Fruit fly (Drosophila melanogaster) whole organism, embryonic: Measurements from ENCODE around the gene CG14153.
A peak's percentile ranks its signal among the peaks of the same experiment; 100 is the strongest.

Experiments
- Blimp-1 ChIP-seq: fragments of 200-800 bp; sonication (Bioruptor generic); optimal IDR thresholded peaks from 3 replicates; lab custom pipeline; 2018; ENCODE audit warnings: missing biosample characterization, missing genetic modification characterization, mild to moderate bottlenecking, moderate library complexity, missing genetic modification reagents
- CG10267 ChIP-seq: fragments of 200-800 bp; sonication (Bioruptor generic); optimal IDR thresholded peaks from 2 replicates; lab custom pipeline; 2018; ENCODE audit warnings: missing biosample characterization, mild to moderate bottlenecking, missing genetic modification characterization, moderate library complexity
- CG11504 ChIP-seq: fragments of 200-800 bp; sonication (Bioruptor generic); optimal IDR thresholded peaks from 3 replicates; lab custom pipeline; 2019; ENCODE audit warnings: missing biosample characterization, mild to moderate bottlenecking, missing genetic modification characterization, moderate library complexity
- CG12942 ChIP-seq: fragments of 200-800 bp; sonication (Bioruptor generic); optimal IDR thresholded peaks from 3 replicates; lab custom pipeline; 2016; ENCODE audit warnings: missing biosample characterization, missing genetic modification characterization
- CG14710 ChIP-seq: fragments of 200-800 bp; sonication (Bioruptor generic); optimal IDR thresholded peaks from 3 replicates; lab custom pipeline; 2019; ENCODE audit warnings: missing biosample characterization, mild to moderate bottlenecking, missing genetic modification characterization, moderate library complexity
- CG15601 ChIP-seq: fragments of 200-800 bp; sonication (Bioruptor generic); optimal IDR thresholded peaks from 3 replicates; lab custom pipeline; 2019; ENCODE audit warnings: missing biosample characterization, mild to moderate bottlenecking, missing genetic modification characterization, moderate library complexity
- CG15696 ChIP-seq: fragments of 200-800 bp; sonication (Bioruptor generic); optimal IDR thresholded peaks from 2 replicates; lab custom pipeline; 2019; ENCODE audit warnings: missing biosample characterization, mild to moderate bottlenecking, missing genetic modification characterization, moderate library complexity
- CG17186 ChIP-seq: fragments of 200-800 bp; sonication (Bioruptor generic); optimal IDR thresholded peaks from 3 replicates; lab custom pipeline; 2017; ENCODE audit warnings: missing biosample characterization, missing genetic modification reagents, missing genetic modification characterization
- CG17361 ChIP-seq: fragments of 200-800 bp; sonication (Bioruptor generic); IDR thresholded peaks from 3 replicates; pipeline ENCODE4 v1.3.6; 2022; ENCODE audit warnings: missing biosample characterization, missing genetic modification characterization
- CG17829 ChIP-seq: fragments of 200-800 bp; optimal IDR thresholded peaks from 2 replicates; lab custom pipeline; 2019; ENCODE audit warnings: missing biosample characterization, mild to moderate bottlenecking, missing genetic modification characterization, moderate library complexity
- CG1792 ChIP-seq: fragments of 200-800 bp; sonication (Bioruptor generic); optimal IDR thresholded peaks from 2 replicates; lab custom pipeline; 2016; ENCODE audit warnings: missing biosample characterization, missing genetic modification characterization
- CG18599 ChIP-seq: fragments of 200-800 bp; sonication (Bioruptor generic); optimal IDR thresholded peaks from 3 replicates; lab custom pipeline; 2017; ENCODE audit warnings: missing biosample characterization, missing genetic modification characterization, mild to moderate bottlenecking, moderate library complexity, missing genetic modification reagents
- CG31441 ChIP-seq: fragments of 200-800 bp; sonication (Bioruptor generic); IDR thresholded peaks from 2 replicates; pipeline ENCODE4 v1.3.6; 2022; ENCODE audit warnings: missing biosample characterization, missing genetic modification characterization
- CG7839 ChIP-seq: fragments of 200-800 bp; sonication (Bioruptor generic); optimal IDR thresholded peaks from 3 replicates; lab custom pipeline; 2018; ENCODE audit warnings: missing biosample characterization, mild to moderate bottlenecking, missing genetic modification characterization, moderate library complexity
- CG8281 ChIP-seq: fragments of 200-800 bp; sonication (Bioruptor generic); optimal IDR thresholded peaks from 2 replicates; lab custom pipeline; 2018; ENCODE audit warnings: missing biosample characterization, mild to moderate bottlenecking, missing genetic modification characterization, moderate library complexity
- D ChIP-seq, 2 experiments: fragments of 200-800 bp in 1 of 2; fragments of >200 bp in 1 of 2; sonication (Bioruptor generic) in 1 of 2; optimal IDR thresholded peaks; 2 replicates in 1 of 2; 3 replicates in 1 of 2; lab custom pipeline; 2017; ENCODE audit warnings: mild to moderate bottlenecking in 1 of 2, missing biosample characterization in 1 of 2, missing genetic modification characterization in 1 of 2, missing genetic modification reagents in 1 of 2
- Eip74EF ChIP-seq, 2 experiments: fragments of 200-800 bp in 1 of 2; fragments of >200 bp in 1 of 2; sonication (Bioruptor generic) in 1 of 2; optimal IDR thresholded peaks; 2 replicates each; lab custom pipeline; 2017 to 2019; ENCODE audit warnings: missing biosample characterization in 2 of 2, missing genetic modification characterization in 2 of 2, mild to moderate bottlenecking in 1 of 2, moderate library complexity in 1 of 2
- GATAe ChIP-seq: fragments of 200-800 bp; sonication (Bioruptor generic); conservative IDR thresholded peaks from 2 replicates; pipeline ENCODE4 v1.3.6; 2022; ENCODE audit warnings: missing biosample characterization, missing genetic modification characterization
- HmgZ ChIP-seq: fragments of 200-800 bp; sonication (Bioruptor generic); optimal IDR thresholded peaks from 2 replicates; lab custom pipeline; 2018; ENCODE audit warnings: missing biosample characterization, mild to moderate bottlenecking, missing genetic modification characterization
- Neu2 ChIP-seq: fragments of 200-800 bp; sonication (Bioruptor generic); optimal IDR thresholded peaks from 3 replicates; lab custom pipeline; 2016; ENCODE audit warnings: missing biosample characterization, missing genetic modification characterization, borderline replicate concordance
- Oli ChIP-seq: fragments of 200-800 bp; sonication (Bioruptor generic); optimal IDR thresholded peaks from 2 replicates; lab custom pipeline; 2018; ENCODE audit warnings: missing biosample characterization, mild to moderate bottlenecking, missing genetic modification characterization, moderate library complexity
- Rx ChIP-seq: fragments of 200-800 bp; sonication (Bioruptor generic); IDR thresholded peaks from 2 replicates; pipeline ENCODE4 v1.3.6; 2022; ENCODE audit warnings: missing biosample characterization, missing genetic modification characterization
- Sox100B ChIP-seq: fragments of 200-800 bp; sonication (Bioruptor generic); optimal IDR thresholded peaks from 3 replicates; lab custom pipeline; 2018; ENCODE audit warnings: missing biosample characterization, mild to moderate bottlenecking, missing genetic modification characterization
- Sox102F ChIP-seq: fragments of 200-800 bp; sonication (Bioruptor generic); optimal IDR thresholded peaks from 2 replicates; lab custom pipeline; 2018; ENCODE audit warnings: missing biosample characterization, mild to moderate bottlenecking, missing genetic modification characterization, moderate library complexity
- Stat92E ChIP-seq, 3 experiments: fragments of >200 bp in 2 of 3; fragments of 200-800 bp in 1 of 3; sonication (Bioruptor generic) in 1 of 3; optimal IDR thresholded peaks; 2 replicates each; lab custom pipeline; 2017 to 2019; ENCODE audit warnings: missing biosample characterization in 3 of 3, missing genetic modification characterization in 3 of 3, mild to moderate bottlenecking in 1 of 3, moderate library complexity in 1 of 3
- Xrp1 ChIP-seq: fragments of 200-800 bp; sonication (Bioruptor generic); IDR thresholded peaks from 2 replicates; pipeline ENCODE4 v1.3.6; 2022; ENCODE audit warnings: missing biosample characterization, missing genetic modification characterization
- chinmo ChIP-seq: fragments of 200-800 bp; sonication (Bioruptor generic); IDR thresholded peaks from 4 replicates; pipeline ENCODE4 v1.3.6; 2022; ENCODE audit warnings: missing biosample characterization, missing genetic modification characterization; ENCODE audit not compliant: partially characterized antibody
- crol ChIP-seq: fragments of 200-800 bp; sonication (Bioruptor generic); IDR thresholded peaks from 2 replicates; pipeline ENCODE4 v1.3.6; 2022; ENCODE audit warnings: missing biosample characterization, missing genetic modification characterization
- da ChIP-seq: fragments of 200-800 bp; sonication (Bioruptor generic); optimal IDR thresholded peaks from 2 replicates; lab custom pipeline; 2016; ENCODE audit warnings: missing biosample characterization, missing genetic modification characterization
- gsb-n ChIP-seq: fragments of 200-800 bp; sonication (Bioruptor generic); optimal IDR thresholded peaks from 3 replicates; lab custom pipeline; 2018; ENCODE audit warnings: missing biosample characterization, mild to moderate bottlenecking, missing genetic modification characterization
- kah ChIP-seq: fragments of 200-800 bp; sonication (Bioruptor generic); optimal IDR thresholded peaks from 2 replicates; lab custom pipeline; 2018; ENCODE audit warnings: missing biosample characterization, mild to moderate bottlenecking, missing genetic modification characterization
- kni ChIP-seq: fragments of 200-800 bp; sonication (Bioruptor generic); optimal IDR thresholded peaks from 3 replicates; lab custom pipeline; 2017; ENCODE audit warnings: mild to moderate bottlenecking, missing biosample characterization, missing genetic modification reagents, missing genetic modification characterization
- lola ChIP-seq, 3 experiments: fragments of >200 bp in 2 of 3; fragments of 200-800 bp in 1 of 3; sonication (Bioruptor generic) in 1 of 3; optimal IDR thresholded peaks; 2 replicates each; lab custom pipeline; 2017 to 2019; ENCODE audit warnings: missing biosample characterization in 3 of 3, missing genetic modification characterization in 3 of 3, mild to moderate bottlenecking in 1 of 3, moderate library complexity in 1 of 3
- lov ChIP-seq, 2 experiments: fragments of 200-800 bp in 1 of 2; fragments of >200 bp in 1 of 2; sonication (Bioruptor generic) in 1 of 2; IDR thresholded peaks in 1 of 2; optimal IDR thresholded peaks in 1 of 2; 2 replicates in 1 of 2; 3 replicates in 1 of 2; pipeline versions ENCODE4 v1.3.6 to Lab custom; 2017 to 2022; ENCODE audit warnings: missing biosample characterization in 1 of 2, missing genetic modification characterization in 1 of 2
- mld ChIP-seq: fragments of 200-800 bp; sonication (Bioruptor generic); IDR thresholded peaks from 3 replicates; pipeline ENCODE4 v1.3.6; 2022; ENCODE audit warnings: missing biosample characterization, missing genetic modification characterization; ENCODE audit not compliant: partially characterized antibody
- nau ChIP-seq: fragments of 200-800 bp; sonication (Bioruptor generic); optimal IDR thresholded peaks from 3 replicates; lab custom pipeline; 2017; ENCODE audit warnings: missing biosample characterization, mild to moderate bottlenecking, missing genetic modification characterization, missing genetic modification reagents
- peb ChIP-seq: fragments of 200-800 bp; sonication (Bioruptor generic); IDR thresholded peaks from 2 replicates; pipeline ENCODE4 v1.3.6; 2022; ENCODE audit warnings: missing biosample characterization, missing genetic modification characterization
- phol ChIP-seq: fragments of 200-800 bp; sonication (Bioruptor generic); optimal IDR thresholded peaks from 3 replicates; lab custom pipeline; 2018; ENCODE audit warnings: missing biosample characterization, mild to moderate bottlenecking, missing genetic modification characterization, moderate library complexity
- prd ChIP-seq, 3 experiments: fragments of >200 bp in 2 of 3; fragments of 200-800 bp in 1 of 3; sonication (Bioruptor generic) in 1 of 3; optimal IDR thresholded peaks in 2 of 3; IDR thresholded peaks in 1 of 3; 2 replicates in 2 of 3; 3 replicates in 1 of 3; pipeline versions ENCODE4 v1.3.6 to Lab custom; 2017 to 2022; ENCODE audit warnings: missing biosample characterization in 1 of 3, missing genetic modification characterization in 1 of 3
- rib ChIP-seq: fragments of 200-800 bp; sonication (Bioruptor generic); IDR thresholded peaks from 2 replicates; pipeline ENCODE4 v1.3.6; 2022; ENCODE audit warnings: missing biosample characterization, missing genetic modification characterization
- row ChIP-seq: fragments of 200-800 bp; sonication (Bioruptor generic); IDR thresholded peaks from 3 replicates; pipeline ENCODE4 v1.3.6; 2022; ENCODE audit warnings: missing biosample characterization, missing genetic modification characterization
- tap ChIP-seq: fragments of 200-800 bp; optimal IDR thresholded peaks from 3 replicates; lab custom pipeline; 2019; ENCODE audit warnings: missing biosample characterization, mild to moderate bottlenecking, missing genetic modification characterization, moderate library complexity
- tll ChIP-seq, 2 experiments: fragments of 200-800 bp in 1 of 2; fragments of >200 bp in 1 of 2; sonication (Bioruptor generic) in 1 of 2; optimal IDR thresholded peaks; 2 replicates each; lab custom pipeline; 2017 to 2019; ENCODE audit warnings: missing biosample characterization in 2 of 2, missing genetic modification characterization in 2 of 2, mild to moderate bottlenecking in 1 of 2, moderate library complexity in 1 of 2
- twi ChIP-seq: fragments of 200-800 bp; optimal IDR thresholded peaks from 2 replicates; lab custom pipeline; 2019; ENCODE audit warnings: missing biosample characterization, mild to moderate bottlenecking, missing genetic modification characterization, moderate library complexity
- yki ChIP-seq: fragments of >200 bp; optimal IDR thresholded peaks from 3 replicates; lab custom pipeline; 2018

CG14153 gene

DNA sequence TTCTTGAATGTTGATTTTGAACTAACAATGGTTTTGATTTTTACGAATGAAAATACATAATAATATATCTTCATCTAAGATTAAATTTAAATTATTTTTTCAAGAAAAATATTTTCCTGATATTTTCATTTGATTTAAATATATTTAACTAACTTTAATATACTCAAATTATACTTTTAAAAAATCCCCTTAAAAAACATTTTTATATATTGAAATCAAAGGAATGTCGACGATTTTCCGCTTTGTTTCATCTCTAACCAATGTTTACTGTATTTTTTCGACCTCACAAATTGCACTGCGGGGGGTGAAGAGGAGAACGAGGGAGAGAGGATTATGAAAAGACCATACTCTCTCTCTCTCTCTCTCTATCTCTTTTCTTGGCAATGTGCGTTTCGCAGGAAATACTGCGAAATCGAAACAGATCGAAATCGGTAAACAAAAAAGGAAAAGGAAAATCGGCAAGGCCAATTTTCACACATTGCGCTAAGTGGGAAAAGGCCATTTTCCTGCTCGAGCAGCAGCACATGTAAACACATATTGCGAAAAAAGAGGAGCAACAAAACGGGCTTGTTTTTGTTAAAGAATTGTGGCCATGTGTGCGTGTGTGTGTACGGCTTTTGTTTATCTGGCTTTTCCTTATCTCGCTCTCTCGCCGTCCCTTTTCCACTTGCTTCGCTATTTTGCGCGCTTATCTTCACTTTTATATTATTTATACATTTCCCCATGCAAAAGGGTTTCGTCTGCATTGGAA lies 16.8 kb downstream of the CG14153 start (continued):
- TF ChIP-seq row (GFP tag; lab: Robert Waterston, UW) (peak; percentile 32; the same call in 1 of the 3 replicates), prd (optimal IDR thresholded peaks at IDR 0.05; lab: Kevin White, UChicago) (no peak), prd (GFP tag; IDR thresholded peaks at IDR 0.05; lab: Robert Waterston, UW) (0 out of 3 replicates have a peak, but pooled peaks have one; percentile 21), D (optimal IDR thresholded peaks at IDR 0.05; lab: Kevin White, UChicago) (no peak), D (GFP tag; optimal IDR thresholded peaks at IDR 0.05; lab: Kevin White, UChicago) (no peak), CG18599 (GFP tag; lab: Kevin White, UChicago) (peak; percentile 23), da (GFP tag; lab: Kevin White, UChicago) (no peak), Stat92E (GFP tag; optimal IDR thresholded peaks at IDR 0.05; lab: Kevin White, UChicago) (peak in 1 of 3 experiments; percentile 77), CG7839 (tag; lab: Kevin White, UChicago) (peak; percentile 23), CG1792 (GFP tag; lab: Kevin White, UChicago) (no peak), tap (tag; lab: Kevin White, UChicago) (peak; percentile 32), CG17829 (peak; percentile 10), lov (optimal IDR thresholded peaks at IDR 0.05; lab: Kevin White, UChicago) (no peak), lov (GFP tag; IDR thresholded peaks at IDR 0.05; lab: Robert Waterston, UW) (0 out of 3 replicates have a peak, but pooled peaks have one; percentile 13), lola (GFP tag; optimal IDR thresholded peaks at IDR 0.05; lab: Kevin White, UChicago) (peak in 1 of 3 experiments; percentile 42), GATAe (no peak), Sox102F (GFP tag; lab: Kevin White, UChicago) (peak; percentile 25), CG11504 (tag; lab: Kevin White, UChicago) (peak; percentile 43), CG31441 (0 out of 2 replicates have a peak, but pooled peaks have one; percentile 22), Eip74EF (GFP tag; optimal IDR thresholded peaks at IDR 0.05; lab: Kevin White, UChicago) (no peak), kah (GFP tag; lab: Kevin White, UChicago) (no peak), kni (GFP tag; lab: Kevin White, UChicago) (peak; percentile 17), Blimp-1 (GFP tag; lab: Kevin White, UChicago) (peak; percentile 29), CG8281 (tag; lab: Kevin White, UChicago) (no peak), CG17361 (GFP tag; lab: Robert Waterston, UW) (0 out of 3 replicates have a peak, but pooled peaks have one; percentile 26), Neu2 (no peak), CG15601 (tag; lab: Kevin White, UChicago) (peak; percentile 25), CG12942 (no peak), Xrp1 (GFP tag; lab: Robert Waterston, UW) (peak; percentile 39; the same call in 1 of the 2 replicates), Oli (tag; lab: Kevin White, UChicago) (peak; percentile 7), mld (GFP tag; lab: Robert Waterston, UW) (no peak), tll (GFP tag; optimal IDR thresholded peaks at IDR 0.05; lab: Kevin White, UChicago) (peak in 1 of 2 experiments; percentile 15), nau (GFP tag; lab: Kevin White, UChicago) (no peak), HmgZ (no peak), CG17186 (no peak), Sox100B (GFP tag; lab: Kevin White, UChicago) (peak; percentile 23), crol (GFP tag; lab: Robert Waterston, UW) (peak; percentile 87), Rx (GFP tag; lab: Robert Waterston, UW) (no peak), gsb-n (tag; lab: Kevin White, UChicago) (peak; percentile 37), twi (tag; lab: Kevin White, UChicago) (peak; percentile 64), rib (GFP tag; lab: Robert Waterston, UW) (peak; percentile 13; the same call in 1 of the 2 replicates), chinmo (GFP tag; lab: Robert Waterston, UW) (no peak), peb (GFP tag; lab: Robert Waterston, UW) (no peak), CG10267 (tag; lab: Kevin White, UChicago) (peak; percentile 11), CG15696 (tag; lab: Kevin White, UChicago) (no peak), phol (tag; lab: Kevin White, UChicago) (peak; percentile 32), CG14710 (tag; lab: Kevin White, UChicago) (peak; percentile 31), yki (lab: Kevin White, UChicago) (no peak)
